Worm (Caenorhabditis elegans) whole organism, L3 larva: ENCODE measurements around the gene F57G4.1.
"Not testable (repeated sequence)": the region's sequence is repeated elsewhere in the genome, so short reads cannot be mapped to it uniquely, and the experiment has no call there.

Experiments
- ZK546.5 ChIP-seq: sonication (generic microtip); optimal IDR thresholded peaks from 2 replicates; lab custom pipeline; 2017; ENCODE audit warnings: missing biosample characterization, missing genetic modification characterization
- aly-2 ChIP-seq: fragments of 150-350 bp; optimal IDR thresholded peaks from 2 replicates; lab custom pipeline; 2014; ENCODE audit warnings: missing biosample characterization, missing genetic modification characterization
- ceh-28 ChIP-seq: fragments of 150-350 bp; optimal IDR thresholded peaks from 2 replicates; lab custom pipeline; 2014; ENCODE audit warnings: missing biosample characterization, missing genetic modification reagents, missing genetic modification characterization
- ceh-82 ChIP-seq: fragments of 150-350 bp; optimal IDR thresholded peaks from 2 replicates; lab custom pipeline; 2014; ENCODE audit warnings: missing biosample characterization, missing genetic modification characterization
- ceh-9 ChIP-seq: sonication (generic microtip); optimal IDR thresholded peaks from 2 replicates; lab custom pipeline; 2018; ENCODE audit warnings: missing biosample characterization, missing genetic modification characterization
- daf-12 ChIP-seq: fragments of 150-350 bp; optimal IDR thresholded peaks from 2 replicates; lab custom pipeline; 2014; ENCODE audit warnings: missing biosample characterization, missing genetic modification reagents, missing genetic modification characterization
- egl-5 ChIP-seq: fragments of 150-350 bp; optimal IDR thresholded peaks from 2 replicates; lab custom pipeline; 2017; ENCODE audit warnings: missing biosample characterization, missing genetic modification reagents, missing genetic modification characterization, inconsistent platforms
- elt-1 ChIP-seq: fragments of 150-350 bp; optimal IDR thresholded peaks from 2 replicates; lab custom pipeline; 2014; ENCODE audit warnings: missing biosample characterization, missing genetic modification characterization
- elt-2 ChIP-seq: sonication (generic microtip); optimal IDR thresholded peaks from 2 replicates; lab custom pipeline; 2016; ENCODE audit warnings: missing genetic modification reagents, mild to moderate bottlenecking, missing genetic modification characterization, missing compliant biosample characterization
- elt-3 ChIP-seq, 3 experiments: fragments of 150-350 bp in 1 of 3; sonication (generic microtip) in 2 of 3; optimal IDR thresholded peaks; 2 replicates in 2 of 3; 4 replicates in 1 of 3; lab custom pipeline; 2014 to 2017; ENCODE audit warnings: missing biosample characterization in 3 of 3, missing genetic modification characterization in 3 of 3
- fkh-10 ChIP-seq: sonication (generic microtip); optimal IDR thresholded peaks from 2 replicates; lab custom pipeline; 2017; ENCODE audit warnings: missing biosample characterization, missing genetic modification reagents, missing genetic modification characterization
- hmg-11 ChIP-seq: sonication (generic microtip); optimal IDR thresholded peaks from 2 replicates; lab custom pipeline; 2016; ENCODE audit warnings: missing genetic modification characterization, missing compliant biosample characterization
- jun-1 ChIP-seq: fragments of 150-350 bp; optimal IDR thresholded peaks from 2 replicates; lab custom pipeline; 2014; ENCODE audit warnings: missing biosample characterization, missing genetic modification reagents, missing genetic modification characterization
- lin-15B ChIP-seq: fragments of 150-350 bp; optimal IDR thresholded peaks from 2 replicates; lab custom pipeline; 2014; ENCODE audit warnings: missing biosample characterization, missing genetic modification characterization
- lin-39 ChIP-seq: fragments of 150-350 bp; optimal IDR thresholded peaks from 2 replicates; lab custom pipeline; 2018; ENCODE audit warnings: missing biosample characterization, missing genetic modification reagents, missing genetic modification characterization
- lsy-12 ChIP-seq: sonication (generic microtip); optimal IDR thresholded peaks from 2 replicates; lab custom pipeline; 2016; ENCODE audit warnings: mild to moderate bottlenecking, missing genetic modification characterization, missing compliant biosample characterization
- nfya-1 ChIP-seq: sonication (generic microtip); optimal IDR thresholded peaks from 2 replicates; lab custom pipeline; 2017; ENCODE audit warnings: missing genetic modification characterization, mild to moderate bottlenecking, missing compliant biosample characterization, antibody characterized with exemption, moderate library complexity; ENCODE audit not compliant: insufficient read depth
- nhr-11 ChIP-seq: fragments of 150-350 bp; optimal IDR thresholded peaks from 2 replicates; lab custom pipeline; 2014; ENCODE audit warnings: missing biosample characterization, missing genetic modification characterization
- nhr-12 ChIP-seq: fragments of 150-350 bp; optimal IDR thresholded peaks from 2 replicates; lab custom pipeline; 2014; ENCODE audit warnings: missing biosample characterization, missing genetic modification characterization
- nhr-237 ChIP-seq: fragments of 150-350 bp; optimal IDR thresholded peaks from 2 replicates; lab custom pipeline; 2014; ENCODE audit warnings: missing biosample characterization, missing genetic modification characterization
- nhr-76 ChIP-seq: fragments of 150-350 bp; sonication (generic microtip); optimal IDR thresholded peaks from 5 replicates; lab custom pipeline; 2014; ENCODE audit warnings: missing biosample characterization, missing genetic modification characterization
- nhr-77 ChIP-seq: fragments of 150-350 bp; optimal IDR thresholded peaks from 2 replicates; lab custom pipeline; 2014; ENCODE audit warnings: missing biosample characterization, missing genetic modification characterization
- pha-4 ChIP-seq: fragments of 150-350 bp; optimal IDR thresholded peaks from 2 replicates; lab custom pipeline; 2014; ENCODE audit warnings: missing biosample characterization, missing genetic modification reagents, missing genetic modification characterization
- pqm-1 ChIP-seq: fragments of 150-350 bp; optimal IDR thresholded peaks from 2 replicates; lab custom pipeline; 2017; ENCODE audit warnings: missing biosample characterization, missing genetic modification characterization, inconsistent platforms
- skn-1 ChIP-seq: fragments of 150-350 bp; optimal IDR thresholded peaks from 2 replicates; lab custom pipeline; 2014; ENCODE audit warnings: missing biosample characterization, missing genetic modification characterization
- snpc-4 ChIP-seq: fragments of 150-350 bp; optimal IDR thresholded peaks from 2 replicates; lab custom pipeline; 2014; ENCODE audit warnings: missing biosample characterization, missing genetic modification characterization
- tbx-2 ChIP-seq: sonication (generic microtip); optimal IDR thresholded peaks from 2 replicates; lab custom pipeline; 2016; ENCODE audit warnings: mild to moderate bottlenecking, missing genetic modification characterization, missing compliant biosample characterization
- unc-39 ChIP-seq: sonication (generic microtip); optimal IDR thresholded peaks from 4 replicates; lab custom pipeline; 2017; ENCODE audit warnings: missing biosample characterization, missing genetic modification characterization
- unc-62 ChIP-seq: fragments of 150-350 bp; sonication (generic microtip); optimal IDR thresholded peaks from 4 replicates; lab custom pipeline; 2014; ENCODE audit warnings: missing biosample characterization, missing genetic modification reagents, missing genetic modification characterization
- ztf-11 ChIP-seq: fragments of 150-350 bp; optimal IDR thresholded peaks from 2 replicates; lab custom pipeline; 2014; ENCODE audit warnings: missing biosample characterization, missing genetic modification characterization
- ztf-4 ChIP-seq: fragments of 150-350 bp; optimal IDR thresholded peaks from 2 replicates; lab custom pipeline; 2014; ENCODE audit warnings: missing biosample characterization, missing genetic modification characterization

F57G4.1 gene

ce11 chrV:17623230-17623629, at the start of gene F57G4.1:
TSS of gene F57G4.1 (plus strand) at chrV:17623530.
- TF ChIP-seq ZK546.5 (no peak), snpc-4 (tag; lab: Kevin White, UChicago) (no peak), unc-62 (no peak), jun-1 (tag; lab: Kevin White, UChicago) (no peak), pqm-1 (tag; lab: Kevin White, UChicago) (no peak), skn-1 (tag; lab: Kevin White, UChicago) (no peak), elt-1 (no peak), aly-2 (no peak), ceh-9 (no peak), nhr-11 (no peak), ztf-4 (tag; lab: Kevin White, UChicago) (no peak), nhr-76 (tag; lab: Kevin White, UChicago) (no peak), nhr-77 (tag; lab: Kevin White, UChicago) (no peak), ceh-28 (tag; lab: Kevin White, UChicago) (no peak), nfya-1 (tag; lab: Kevin White, UChicago) (no peak), tbx-2 (tag; lab: Kevin White, UChicago) (no peak), fkh-10 (GFP tag; lab: Kevin White, UChicago) (no peak)
- TF ChIP-seq, all 47 proteins: peak for 0

ce11 chrV:17580017-17580416, 43.3 kb upstream of the F57G4.1 start:
- TF ChIP-seq unc-62 (no peak), lsy-12 (tag; lab: Kevin White, UChicago) (no peak), lin-39 (tag; lab: Kevin White, UChicago) (no peak), daf-12 (tag; lab: Kevin White, UChicago) (no peak), ztf-11 (tag; lab: Kevin White, UChicago) (no peak), ceh-82 (tag; lab: Kevin White, UChicago) (no peak), ceh-28 (tag; lab: Kevin White, UChicago) (no peak)

- TF ChIP-seq elt-1; egl-5 (tag; lab: Kevin White, UChicago); tbx-2 (tag; lab: Kevin White, UChicago): not testable (repeated sequence)
Observed at ce11 chrV:17584352-17584843, 38.9 kb upstream of the F57G4.1 start, which contains the start of gene fbxa-133. TSS of gene fbxa-133 (plus strand) at chrV:17584793.

- TF ChIP-seq nhr-12 (no peak), lin-39 (tag; lab: Kevin White, UChicago) (no peak), hmg-11 (no peak), pqm-1 (tag; lab: Kevin White, UChicago) (no peak), snpc-4 (tag; lab: Kevin White, UChicago) (no peak), ceh-28 (tag; lab: Kevin White, UChicago) (no peak), lin-15B (tag; lab: Kevin White, UChicago) (no peak), ceh-82 (tag; lab: Kevin White, UChicago) (no peak)
- TF ChIP-seq, all 47 proteins: peak for 0
Observed at ce11 chrV:17595691-17596090, 27.6 kb upstream of the F57G4.1 start.

ce11 chrV:17598810-17599209, 24.5 kb upstream of the F57G4.1 start, which contains the start of gene Y6G8.2:
TSS of gene Y6G8.2 (minus strand) at chrV:17598956.
- peak; percentile 61 for TF ChIP-seq pha-4
- TF ChIP-seq nhr-77 (tag; lab: Kevin White, UChicago) = no peak
- TF ChIP-seq elt-2 (tag; lab: Kevin White, UChicago) = peak; percentile 88
- peak; percentile 80 for TF ChIP-seq pqm-1 (tag; lab: Kevin White, UChicago)

ce11 chrV:17601520-17601919, 21.8 kb upstream of the F57G4.1 start, which contains the start of gene ztf-25:
TSS of gene ztf-25 (plus strand) at chrV:17601820.
- no peak for TF ChIP-seq unc-39 (tag; lab: Kevin White, UChicago)
- TF ChIP-seq lin-15B (tag; lab: Kevin White, UChicago) = no peak
- TF ChIP-seq lsy-12 (tag; lab: Kevin White, UChicago) = no peak
- TF ChIP-seq jun-1 (tag; lab: Kevin White, UChicago) = no peak
- no peak for TF ChIP-seq pqm-1 (tag; lab: Kevin White, UChicago)
- TF ChIP-seq elt-3 (tag; optimal IDR thresholded peaks at IDR 0.05; lab: Kevin White, UChicago) = no peak
- no peak for TF ChIP-seq nhr-237 (tag; lab: Kevin White, UChicago)
